Fruit fly (Drosophila melanogaster): Measurements from ENCODE around the gene CG18549.

Gene CG18549

DNA sequence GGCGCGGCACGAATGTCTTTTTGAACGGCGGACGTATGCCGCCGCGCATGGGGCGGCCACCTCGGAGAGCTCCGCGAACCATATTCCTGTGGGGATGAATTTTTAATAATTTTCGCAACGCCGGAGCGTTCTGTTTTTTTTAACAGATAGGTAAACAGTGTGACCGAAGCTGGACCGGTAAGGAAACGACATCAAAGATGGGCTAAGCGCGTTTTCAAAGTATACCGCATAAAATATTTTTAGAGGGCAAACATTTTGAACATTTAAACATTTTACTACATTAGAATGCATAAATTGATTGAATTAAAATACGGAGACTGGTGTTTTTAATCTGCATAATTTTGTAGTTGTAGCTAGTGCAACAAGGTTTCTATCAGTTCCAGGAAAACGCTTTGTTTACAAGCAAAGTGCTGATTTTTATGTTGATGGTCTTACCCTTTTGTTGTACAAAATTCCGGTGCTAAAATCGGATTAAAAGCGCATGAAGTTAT is 19.9 kb upstream of the CG18549 start, which contains the start of the genes CG5641 and CG5245:
Gene CG5641, minus strand, starts transcription at position 163 of the 491 bp plus-strand sequence.
Gene CG5245, plus strand, starts transcription at position 441 of the 491 bp plus-strand sequence.
- no peak for TF ChIP-seq CG17801 (GFP tag; optimal IDR thresholded peaks at IDR 0.05; ENCODE audit: partially characterized antibody)

DNA sequence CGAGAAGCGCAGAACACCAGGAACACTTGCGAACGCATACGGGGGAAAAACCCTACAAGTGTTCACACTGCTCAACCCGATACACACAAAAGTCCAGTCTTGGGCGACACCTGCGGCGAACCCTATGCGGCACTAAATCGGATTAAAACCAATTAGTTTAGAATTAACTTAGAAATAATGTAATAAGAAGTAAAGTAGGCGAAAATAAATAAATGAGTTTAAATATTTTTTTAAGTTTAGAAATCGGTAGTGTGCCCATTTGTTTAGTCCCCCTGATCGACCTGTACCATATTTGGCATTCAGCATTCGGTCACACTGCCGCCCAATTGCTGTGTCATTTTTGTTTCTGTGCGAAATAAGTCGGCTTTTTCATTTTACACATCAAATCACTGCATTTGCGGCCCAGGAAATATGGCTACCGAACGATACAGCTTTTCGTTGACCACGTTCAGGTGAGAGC is 18.0 kb upstream of the CG18549 start, which contains the start of gene Prosalpha2:
Gene Prosalpha2, plus strand, starts transcription at position 292 of the 460 bp plus-strand sequence.
- TF ChIP-seq CG17801 (GFP tag; optimal IDR thresholded peaks at IDR 0.05; ENCODE audit: partially characterized antibody), result peak; percentile 21

DNA sequence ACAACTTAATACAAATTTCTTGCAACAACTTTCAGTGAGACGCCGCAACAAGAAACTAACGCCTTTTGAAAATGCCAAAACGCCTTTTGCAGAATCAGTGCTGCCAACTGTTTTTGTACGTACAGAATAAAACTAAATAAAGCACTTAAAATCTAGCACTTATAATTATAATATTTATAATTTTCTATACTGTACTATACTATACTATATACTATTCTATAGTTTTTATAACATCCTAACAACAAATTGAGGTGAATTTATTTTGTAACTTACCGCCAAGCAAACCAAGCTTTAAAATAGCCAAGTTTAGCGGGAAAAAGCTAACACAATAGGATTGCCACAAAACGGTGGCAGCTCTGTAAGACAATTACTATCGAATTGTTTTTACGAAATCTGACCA is 15.3 kb upstream of the CG18549 start, which contains the start of the genes Aos1 and Srlp:
Gene Aos1, minus strand, starts transcription at position 59 of the 400 bp plus-strand sequence.
Gene Srlp, plus strand, starts transcription at position 335 of the 400 bp plus-strand sequence.
- peak; percentile 52 for TF ChIP-seq CG17801 (GFP tag; optimal IDR thresholded peaks at IDR 0.05; ENCODE audit: partially characterized antibody)

DNA sequence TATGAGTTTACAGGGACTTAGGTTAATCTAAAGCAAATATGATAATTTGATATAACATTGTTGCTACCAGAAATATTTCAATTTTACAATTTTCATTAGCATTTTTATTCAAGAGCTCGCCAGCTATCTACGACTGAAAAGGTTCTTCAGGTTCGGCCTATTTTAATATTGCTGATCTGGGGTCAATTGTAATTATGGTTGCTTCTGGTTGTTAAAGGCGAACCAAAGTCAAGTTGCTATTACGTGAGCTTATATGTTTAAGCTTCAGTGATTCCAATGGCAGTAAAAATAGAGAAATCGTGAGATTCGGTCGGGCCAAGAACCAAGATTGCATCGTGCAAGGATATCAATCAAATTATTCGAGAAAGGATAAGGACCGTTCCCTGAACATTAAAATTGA is 13.1 kb upstream of the CG18549 start, which contains the start of gene Desat2:
Gene Desat2, plus strand, starts transcription at position 301 of the 400 bp plus-strand sequence.
- no peak for TF ChIP-seq CG17801 (GFP tag; optimal IDR thresholded peaks at IDR 0.05; ENCODE audit: partially characterized antibody)

DNA sequence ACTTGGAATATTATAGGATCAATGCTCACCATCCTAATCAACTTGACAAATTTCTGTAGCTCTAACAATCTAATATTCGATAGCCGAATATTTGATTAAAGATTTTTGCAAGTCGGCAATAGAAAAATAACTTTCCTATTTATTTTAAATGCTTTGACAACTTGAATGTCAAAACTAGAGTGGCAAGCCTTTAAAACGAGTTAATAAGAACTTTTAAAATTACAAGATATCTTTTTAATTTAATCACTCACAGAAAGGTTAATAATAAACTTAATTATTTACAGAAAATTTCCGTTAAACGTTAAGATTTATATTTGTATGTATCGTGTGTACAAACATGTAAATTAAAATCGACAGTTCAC is 10.1 kb upstream of the CG18549 start, which contains the start of the genes CG17207 and CG46427:
Gene CG17207, minus strand, starts transcription at position 101 of the 362 bp plus-strand sequence.
Gene CG46427, minus strand, starts transcription at position 101 of the 362 bp plus-strand sequence.
- TF ChIP-seq CG17801 (GFP tag; optimal IDR thresholded peaks at IDR 0.05; ENCODE audit: partially characterized antibody), result no peak

DNA sequence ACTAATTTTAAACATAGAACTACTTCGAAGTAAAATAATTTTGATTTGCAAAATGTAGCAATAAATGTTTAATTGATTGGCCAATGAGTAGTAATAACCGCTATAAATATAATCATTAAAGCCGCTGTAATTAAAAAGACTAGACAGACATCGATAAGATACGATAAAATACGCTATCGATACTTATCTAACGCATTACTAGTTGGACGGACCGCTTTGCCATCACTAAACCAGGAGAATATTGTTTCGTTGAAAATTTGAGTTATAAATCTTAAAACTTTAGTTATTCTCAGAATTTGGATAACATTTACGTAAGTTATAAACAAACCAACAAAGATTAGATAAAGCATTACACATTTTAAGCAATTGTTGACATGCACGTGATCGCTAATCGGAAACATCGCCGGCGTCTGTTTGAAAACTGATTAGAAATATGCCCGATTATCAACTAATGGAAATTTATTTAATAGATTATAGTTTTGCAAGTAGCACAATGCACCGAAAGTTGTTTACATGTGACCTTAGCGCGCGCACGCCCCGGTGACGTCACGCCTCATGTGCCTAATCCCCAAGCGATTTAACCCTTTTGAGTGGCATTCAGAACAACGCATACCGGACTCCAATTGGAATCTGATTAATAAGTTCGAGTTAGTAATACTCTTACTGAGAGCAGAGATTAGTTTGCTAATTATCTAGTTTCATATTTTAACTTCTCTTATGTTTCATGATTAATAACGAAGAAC is 9.5 kb upstream of the CG18549 start, which contains the start of gene Desat1:
Gene Desat1, plus strand, starts transcription at position 200 of the 743 bp plus-strand sequence.
- peak; percentile 3 for TF ChIP-seq CG17801 (GFP tag; optimal IDR thresholded peaks at IDR 0.05; ENCODE audit: partially characterized antibody)

DNA sequence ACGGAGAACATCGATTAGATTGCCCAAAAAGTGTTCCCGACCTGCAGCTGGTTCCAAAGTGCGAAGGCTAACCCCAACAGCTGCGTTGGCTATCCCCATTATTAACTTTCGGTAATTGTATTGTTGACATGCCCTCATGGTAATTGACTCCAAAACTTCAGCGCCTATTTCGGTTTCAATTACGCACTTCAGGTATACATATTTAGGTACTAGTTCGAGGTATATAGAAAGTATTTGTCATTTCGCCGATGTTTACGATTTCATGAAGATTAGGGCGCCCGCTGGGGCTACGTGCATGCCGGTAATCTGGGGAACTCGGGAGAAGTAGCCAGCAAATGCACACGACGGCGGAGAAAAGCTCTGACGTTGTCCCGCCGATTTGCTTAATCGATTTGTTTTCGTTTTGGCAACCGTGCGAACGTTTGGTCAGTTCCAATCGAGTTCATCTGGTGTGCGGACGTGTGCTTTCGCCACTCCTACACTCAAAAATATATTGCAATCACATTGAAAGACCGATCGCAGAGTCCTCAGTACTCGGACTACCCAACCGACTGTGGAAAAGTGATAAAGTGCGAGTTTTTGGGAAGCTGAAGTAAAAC is 8.0 kb upstream of the CG18549 start:
- TF ChIP-seq CG17801 (GFP tag; optimal IDR thresholded peaks at IDR 0.05; ENCODE audit: partially characterized antibody), result no peak

DNA sequence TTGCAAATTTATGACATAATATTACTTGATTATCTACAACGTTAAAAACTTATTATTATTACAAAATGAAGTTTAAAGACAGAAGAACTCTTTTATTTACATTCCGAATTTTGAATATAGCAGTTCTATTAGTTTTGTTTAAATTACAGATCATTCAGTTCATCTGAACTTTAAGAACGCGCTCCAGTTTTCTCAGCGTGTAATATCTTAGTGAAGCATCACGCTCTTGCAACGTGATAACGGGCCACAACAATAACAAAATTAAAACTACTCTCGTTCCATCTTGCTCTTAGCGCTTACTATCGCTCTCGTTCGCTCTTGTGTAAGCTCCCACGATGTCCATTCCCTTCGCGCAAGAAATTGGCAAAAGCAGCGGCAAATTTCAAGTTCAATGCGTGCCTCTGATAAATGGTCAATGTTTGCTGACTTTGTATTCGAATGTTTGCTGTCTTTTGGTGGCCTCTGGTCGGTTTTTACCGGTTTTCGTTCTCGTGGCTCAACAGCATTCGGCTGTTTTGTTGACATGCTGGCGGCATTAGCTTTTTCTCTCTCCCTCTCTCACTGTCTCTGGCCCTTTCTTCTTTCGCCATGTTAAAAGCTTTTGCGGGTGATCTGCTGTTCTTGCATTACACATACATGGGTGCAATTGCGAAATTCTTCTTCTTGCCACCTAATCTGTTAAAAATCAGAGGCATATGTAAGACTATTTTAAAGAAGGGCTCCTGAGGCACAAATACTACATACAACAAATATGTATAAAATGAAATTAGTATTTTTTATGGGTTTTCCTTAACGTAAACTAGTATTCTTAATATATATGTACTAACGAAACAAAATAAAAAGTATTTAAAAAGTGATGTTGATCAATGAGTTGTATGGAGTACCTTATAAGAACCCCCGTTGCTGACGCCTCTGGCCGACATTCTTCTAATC is 6.2 kb upstream of the CG18549 start:
- peak; percentile 87 for TF ChIP-seq CG17801 (GFP tag; optimal IDR thresholded peaks at IDR 0.05; ENCODE audit: partially characterized antibody)

DNA sequence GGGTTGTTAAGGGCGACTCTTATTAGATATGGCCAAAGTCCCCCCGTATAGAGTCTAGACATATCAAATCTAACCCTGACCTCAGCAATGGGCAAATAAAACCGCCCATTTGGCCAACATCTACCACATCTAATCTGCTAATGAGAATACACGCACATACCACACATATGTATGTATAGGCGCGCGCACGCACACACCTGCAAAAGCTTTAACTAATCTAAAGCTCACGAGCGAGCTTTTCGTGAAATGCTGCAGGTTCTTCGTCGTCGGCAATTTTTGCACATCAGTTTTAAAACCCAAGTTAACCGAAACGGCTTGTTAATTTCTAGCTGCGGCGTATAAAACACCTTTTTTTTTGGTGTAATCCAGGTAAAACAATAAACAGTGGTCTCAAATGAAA is 5.3 kb upstream of the CG18549 start:
- no peak for TF ChIP-seq CG17801 (GFP tag; optimal IDR thresholded peaks at IDR 0.05; ENCODE audit: partially characterized antibody)

DNA sequence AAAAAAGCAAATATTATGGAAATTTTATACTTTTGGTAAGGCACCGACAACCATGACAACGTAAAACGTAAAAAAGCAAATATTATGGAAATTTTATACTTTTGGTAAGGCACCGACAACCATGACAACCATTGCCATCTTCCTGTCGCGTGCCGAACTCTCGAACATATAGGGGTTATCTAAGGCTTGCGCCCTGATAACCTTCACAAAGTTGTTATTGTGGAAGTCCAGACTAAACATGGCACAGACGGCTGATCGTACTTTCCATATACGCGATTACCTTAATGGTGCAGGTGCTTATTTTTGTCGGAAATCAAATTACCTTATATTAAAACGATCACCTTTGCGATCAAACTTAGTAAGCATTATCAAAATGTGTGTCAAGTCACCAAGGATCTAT is 3.6 kb upstream of the CG18549 start:
- TF ChIP-seq CG17801 (GFP tag; optimal IDR thresholded peaks at IDR 0.05; ENCODE audit: partially characterized antibody), result no peak

DNA sequence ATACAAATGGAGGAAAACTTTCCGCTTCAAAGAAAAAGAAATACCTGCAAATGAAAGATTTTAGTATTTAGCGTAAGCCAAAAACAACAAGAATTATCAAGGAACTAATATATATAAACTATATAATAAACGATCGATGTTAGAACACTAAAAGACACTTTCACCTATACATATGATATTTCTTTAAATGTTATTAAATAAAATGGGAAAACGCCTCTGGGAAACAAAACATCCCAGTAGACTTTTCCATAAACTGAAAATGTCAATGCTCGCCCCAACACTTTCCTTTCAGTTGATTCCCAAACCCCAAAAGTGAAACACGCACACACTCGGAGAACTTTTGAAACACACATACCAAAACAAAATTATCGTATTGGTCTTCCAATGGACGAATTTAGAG is 1.7 kb upstream of the CG18549 start, which contains the start of gene vrs:
Gene vrs, plus strand, starts transcription at position 301 of the 400 bp plus-strand sequence.
- no peak for TF ChIP-seq CG17801 (GFP tag; optimal IDR thresholded peaks at IDR 0.05; ENCODE audit: partially characterized antibody)

DNA sequence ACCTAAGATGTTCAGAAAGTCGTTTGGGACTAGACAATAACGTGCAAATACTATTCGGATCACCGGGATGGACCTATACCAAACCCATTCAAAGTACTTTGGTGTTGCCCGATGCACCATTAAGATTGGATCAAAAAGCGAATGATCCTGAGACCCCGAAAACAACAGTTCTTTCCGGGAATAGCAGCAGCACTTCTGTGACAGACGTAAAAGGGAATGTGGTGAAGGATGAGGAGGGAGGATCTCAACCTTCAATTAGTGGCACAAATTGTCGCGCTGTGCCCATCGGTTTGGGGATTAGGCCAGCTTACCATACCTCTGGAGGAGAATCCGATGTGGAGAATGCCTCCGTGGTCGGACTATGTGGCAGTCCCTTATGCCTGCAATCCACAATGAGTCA is 752 bp upstream of the CG18549 start:
- TF ChIP-seq CG17801 (GFP tag; optimal IDR thresholded peaks at IDR 0.05; ENCODE audit: partially characterized antibody), result no peak

DNA sequence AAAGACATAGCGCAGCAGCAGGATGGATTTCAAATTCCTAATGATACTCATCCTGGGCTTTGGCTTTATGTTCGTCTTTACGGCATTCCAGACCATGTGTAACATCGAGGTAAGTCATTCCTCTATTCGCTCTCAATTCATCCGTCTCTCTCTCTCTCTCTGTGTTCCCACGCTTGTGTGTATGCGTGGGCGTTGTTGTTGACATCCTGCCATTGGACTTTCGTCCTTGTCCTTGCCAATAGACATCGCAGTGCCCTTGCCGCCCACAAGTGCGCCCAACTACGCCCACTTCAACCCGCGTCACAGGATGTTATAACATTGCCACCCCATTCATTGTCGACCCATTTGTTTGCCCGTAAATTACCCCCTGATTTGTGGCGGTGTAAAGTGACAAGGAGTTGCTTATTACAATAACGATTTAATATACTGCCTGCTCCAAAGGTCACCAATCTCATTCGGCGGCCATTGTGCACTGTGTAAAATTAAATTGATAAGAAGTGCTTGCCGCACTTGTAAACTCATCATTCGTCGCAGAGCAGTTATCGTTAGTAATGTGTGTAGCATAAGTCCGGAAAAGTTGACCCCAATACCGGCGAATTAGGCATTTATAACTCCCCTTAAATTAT is 634 bp downstream of the CG18549 start:
- no peak for TF ChIP-seq CG17801 (GFP tag; optimal IDR thresholded peaks at IDR 0.05; ENCODE audit: partially characterized antibody)

DNA sequence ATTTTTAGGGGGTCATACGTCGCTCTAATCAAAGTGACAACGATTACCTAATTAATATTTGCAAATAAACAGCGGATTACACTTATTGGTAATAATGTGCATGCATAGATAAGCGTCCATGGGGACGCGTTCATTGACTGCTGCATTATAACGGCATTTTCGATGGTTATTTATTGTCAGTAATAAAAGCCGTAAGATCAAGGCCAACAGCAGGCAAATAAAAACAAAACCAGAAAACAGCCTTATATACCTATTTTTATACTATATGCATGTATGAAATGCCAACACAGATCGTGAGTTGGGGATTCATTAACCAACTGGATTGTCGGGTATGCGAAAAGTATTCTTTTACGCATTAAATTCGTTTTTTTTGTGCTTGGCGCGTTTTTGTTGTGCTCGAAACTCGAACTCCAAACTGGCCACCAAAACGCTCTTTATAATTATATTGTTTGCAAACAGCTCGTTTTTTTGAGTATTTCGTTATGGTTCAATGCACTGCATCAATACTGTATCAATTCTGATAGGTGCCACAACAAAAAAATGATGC is 1.7 kb downstream of the CG18549 start:
- no peak for TF ChIP-seq CG17801 (GFP tag; optimal IDR thresholded peaks at IDR 0.05; ENCODE audit: partially characterized antibody)

Measured in ovary, adult (tissue).